Fruit fly (Drosophila melanogaster): ENCODE results near the gene CG17806.

Gene CG17806

dm6 chr3R:17807035-17807606 lies 4.1 kb upstream of the CG17806 start, which contains the start of gene CG17801:
Gene CG17801 (minus strand): TSS chr3R:17807085.
- TF ChIP-seq CG7045 (GFP tag; optimal IDR thresholded peaks at IDR 0.05) (no peak), pad (GFP tag; optimal IDR thresholded peaks at IDR 0.05) (peak; percentile 3), CG14711 (tag; optimal IDR thresholded peaks at IDR 0.05) (no peak), bab1 (GFP tag; optimal IDR thresholded peaks at IDR 0.05) (peak; percentile 6), ovo (GFP tag; optimal IDR thresholded peaks at IDR 0.05) (peak; percentile 7)

DNA sequence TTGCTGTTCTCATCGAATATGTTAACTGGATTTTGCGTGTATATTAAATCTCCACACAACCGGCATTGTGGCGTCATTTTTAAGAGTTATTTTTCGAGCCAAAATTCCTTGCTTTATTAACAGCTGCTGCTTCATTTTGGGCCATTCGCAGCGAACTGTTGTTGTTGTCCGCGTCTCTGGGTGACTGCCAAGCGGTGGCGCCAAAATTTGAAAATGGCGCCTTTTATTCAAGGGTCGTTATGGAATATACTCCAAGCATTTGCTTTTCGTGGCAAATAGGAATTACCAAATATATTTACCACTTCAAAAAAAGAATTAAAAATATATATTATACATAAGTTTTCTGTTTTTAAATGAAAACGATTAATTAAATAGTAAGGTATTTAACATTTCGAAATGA lies 2.0 kb upstream of the CG17806 start, which contains the start of gene Nnk:
Gene Nnk, minus strand, starts transcription at position 158 of the 400 bp plus-strand sequence.
- TF ChIP-seq cnc (optimal IDR thresholded peaks at IDR 0.05): no peak
- TF ChIP-seq CG12768 (GFP tag; optimal IDR thresholded peaks at IDR 0.05): no peak
- no peak for TF ChIP-seq Clk (GFP tag; optimal IDR thresholded peaks at IDR 0.05)
- no peak for TF ChIP-seq CG5204 (GFP tag; optimal IDR thresholded peaks at IDR 0.05)
- TF ChIP-seq cic (GFP tag; optimal IDR thresholded peaks at IDR 0.05): no peak
- TF ChIP-seq Mnt (GFP tag; optimal IDR thresholded peaks at IDR 0.05): no peak
- no peak for TF ChIP-seq bab1 (GFP tag; optimal IDR thresholded peaks at IDR 0.05)
- TF ChIP-seq CG7045 (GFP tag; optimal IDR thresholded peaks at IDR 0.05): no peak
- TF ChIP-seq CG33017 (tag; optimal IDR thresholded peaks at IDR 0.05): no peak
- TF ChIP-seq ovo (GFP tag; optimal IDR thresholded peaks at IDR 0.05): no peak
- no peak for TF ChIP-seq CG11617 (GFP tag; optimal IDR thresholded peaks at IDR 0.05)
- TF ChIP-seq CG1620 (GFP tag; optimal IDR thresholded peaks at IDR 0.05): no peak
- TF ChIP-seq Hr96 (GFP tag; optimal IDR thresholded peaks at IDR 0.05): no peak
- no peak for TF ChIP-seq pad (GFP tag; optimal IDR thresholded peaks at IDR 0.05)
- no peak for TF ChIP-seq toe (GFP tag; optimal IDR thresholded peaks at IDR 0.05)
- TF ChIP-seq tj (GFP tag; optimal IDR thresholded peaks at IDR 0.05): no peak
- no peak for TF ChIP-seq kay (GFP tag; ENCODE audit: borderline replicate concordance)
- TF ChIP-seq CG14711 (tag; optimal IDR thresholded peaks at IDR 0.05): no peak
- TF ChIP-seq CG7101 (tag; optimal IDR thresholded peaks at IDR 0.05): no peak
- TF ChIP-seq Crg-1 (GFP tag; optimal IDR thresholded peaks at IDR 0.05): no peak

dm6 chr3R:17801264-17801663 lies 1.8 kb downstream of the CG17806 start, which contains the start of gene CG17803:
Gene CG17803 (minus strand): TSS chr3R:17801512.
- TF ChIP-seq CG12768 (GFP tag; optimal IDR thresholded peaks at IDR 0.05) (no peak), Mnt (GFP tag; optimal IDR thresholded peaks at IDR 0.05) (no peak), Crg-1 (GFP tag; optimal IDR thresholded peaks at IDR 0.05) (no peak), CG11617 (GFP tag; optimal IDR thresholded peaks at IDR 0.05) (no peak), CG7101 (tag; optimal IDR thresholded peaks at IDR 0.05) (no peak), cnc (optimal IDR thresholded peaks at IDR 0.05) (no peak), toe (GFP tag; optimal IDR thresholded peaks at IDR 0.05) (no peak), CG7045 (GFP tag; optimal IDR thresholded peaks at IDR 0.05) (no peak), tj (GFP tag; optimal IDR thresholded peaks at IDR 0.05) (no peak), cic (GFP tag; optimal IDR thresholded peaks at IDR 0.05) (no peak), CG33017 (tag; optimal IDR thresholded peaks at IDR 0.05) (no peak), Hr96 (GFP tag; optimal IDR thresholded peaks at IDR 0.05) (no peak), CG14711 (tag; optimal IDR thresholded peaks at IDR 0.05) (no peak), kay (GFP tag; ENCODE audit: borderline replicate concordance) (no peak), bab1 (GFP tag; optimal IDR thresholded peaks at IDR 0.05) (no peak), ovo (GFP tag; optimal IDR thresholded peaks at IDR 0.05) (no peak), pad (GFP tag; optimal IDR thresholded peaks at IDR 0.05) (no peak)

DNA sequence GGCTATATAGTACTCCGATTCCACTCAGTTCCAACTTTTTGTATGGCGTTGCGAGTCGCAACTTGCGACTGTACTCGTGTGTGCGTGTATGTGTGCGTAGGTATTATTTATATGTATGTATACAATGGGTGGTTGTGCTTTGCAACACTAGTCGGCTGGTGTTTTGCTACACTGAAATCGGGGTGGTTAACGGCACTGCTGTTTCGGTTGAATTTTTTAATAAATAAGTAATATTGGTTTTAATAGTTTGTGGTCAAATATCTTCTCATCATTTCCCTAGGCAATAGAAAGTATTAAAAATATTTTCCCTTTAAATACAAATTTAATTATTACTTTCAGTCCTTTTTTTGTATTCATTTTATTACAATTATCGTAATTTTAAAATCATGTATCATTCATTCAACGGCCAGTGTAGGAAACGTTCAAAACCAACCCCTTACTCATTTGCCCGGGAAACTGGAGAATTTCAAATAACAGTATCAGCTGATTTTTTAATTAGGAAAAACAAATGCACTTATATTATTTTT lies 4.8 kb downstream of the CG17806 start, which contains the start of gene CG7379:
Gene CG7379, minus strand, starts transcription at position 94 of the 527 bp plus-strand sequence.
- TF ChIP-seq kay (GFP tag; ENCODE audit: borderline replicate concordance) (peak; percentile 97), Clk (GFP tag; optimal IDR thresholded peaks at IDR 0.05) (peak; percentile 95), bab1 (GFP tag; optimal IDR thresholded peaks at IDR 0.05) (peak; percentile 39), cic (GFP tag; optimal IDR thresholded peaks at IDR 0.05) (peak; percentile 80), ovo (GFP tag; optimal IDR thresholded peaks at IDR 0.05) (peak; percentile 97), CG11617 (GFP tag; optimal IDR thresholded peaks at IDR 0.05) (peak; percentile 85), CG14711 (tag; optimal IDR thresholded peaks at IDR 0.05) (peak; percentile 84), tj (GFP tag; optimal IDR thresholded peaks at IDR 0.05) (peak; percentile 36), Crg-1 (GFP tag; optimal IDR thresholded peaks at IDR 0.05) (peak; percentile 99), Hr96 (GFP tag; optimal IDR thresholded peaks at IDR 0.05) (peak; percentile 88), CG1620 (GFP tag; optimal IDR thresholded peaks at IDR 0.05) (peak; percentile 99), toe (GFP tag; optimal IDR thresholded peaks at IDR 0.05) (peak; percentile 93), CG7045 (GFP tag; optimal IDR thresholded peaks at IDR 0.05) (peak; percentile 92), pad (GFP tag; optimal IDR thresholded peaks at IDR 0.05) (peak; percentile 94), CG7101 (tag; optimal IDR thresholded peaks at IDR 0.05) (peak; percentile 93), CG33017 (tag; optimal IDR thresholded peaks at IDR 0.05) (peak; percentile 81), cnc (optimal IDR thresholded peaks at IDR 0.05) (no peak), Mnt (GFP tag; optimal IDR thresholded peaks at IDR 0.05) (peak; percentile 93), CG12768 (GFP tag; optimal IDR thresholded peaks at IDR 0.05) (peak; percentile 97), CG5204 (GFP tag; optimal IDR thresholded peaks at IDR 0.05) (peak; percentile 92)

DNA sequence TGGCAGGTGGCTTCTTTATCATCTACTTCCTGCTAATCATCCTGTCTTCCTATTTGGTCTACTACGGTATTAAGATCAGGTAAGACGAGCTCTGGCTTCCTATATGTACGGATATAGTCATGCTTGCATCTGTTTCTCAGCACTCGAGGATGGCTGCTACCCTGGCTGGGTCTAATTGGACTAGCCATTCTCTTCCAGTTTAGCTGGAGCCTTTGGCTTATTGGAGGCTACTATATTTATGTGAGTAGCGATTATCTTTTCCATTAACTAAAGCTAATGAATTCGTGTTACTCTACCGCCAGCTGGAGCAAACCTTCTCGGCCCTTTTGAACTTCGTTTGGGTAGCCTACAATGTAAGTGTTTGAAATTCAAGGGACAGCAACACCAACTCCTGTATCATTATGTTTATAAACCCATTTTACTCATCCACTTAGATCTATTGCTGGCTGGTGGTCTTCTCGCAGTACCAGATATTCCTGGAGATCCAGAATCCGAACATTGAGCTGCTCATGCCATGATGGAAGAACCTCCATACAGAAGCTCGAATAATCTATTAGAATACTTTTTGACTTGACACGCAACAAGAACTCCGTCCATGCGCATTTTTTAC lies 7.4 kb downstream of the CG17806 start:
- TF ChIP-seq CG5204 (GFP tag; optimal IDR thresholded peaks at IDR 0.05) (no peak), CG33017 (tag; optimal IDR thresholded peaks at IDR 0.05) (no peak), cnc (optimal IDR thresholded peaks at IDR 0.05) (no peak), CG7045 (GFP tag; optimal IDR thresholded peaks at IDR 0.05) (no peak), tj (GFP tag; optimal IDR thresholded peaks at IDR 0.05) (no peak), toe (GFP tag; optimal IDR thresholded peaks at IDR 0.05) (no peak), Crg-1 (GFP tag; optimal IDR thresholded peaks at IDR 0.05) (no peak), CG12768 (GFP tag; optimal IDR thresholded peaks at IDR 0.05) (no peak), ovo (GFP tag; optimal IDR thresholded peaks at IDR 0.05) (no peak), CG14711 (tag; optimal IDR thresholded peaks at IDR 0.05) (no peak), Mnt (GFP tag; optimal IDR thresholded peaks at IDR 0.05) (no peak), pad (GFP tag; optimal IDR thresholded peaks at IDR 0.05) (no peak), CG7101 (tag; optimal IDR thresholded peaks at IDR 0.05) (no peak), cic (GFP tag; optimal IDR thresholded peaks at IDR 0.05) (no peak), CG11617 (GFP tag; optimal IDR thresholded peaks at IDR 0.05) (no peak), Clk (GFP tag; optimal IDR thresholded peaks at IDR 0.05) (no peak), Hr96 (GFP tag; optimal IDR thresholded peaks at IDR 0.05) (no peak), kay (GFP tag; ENCODE audit: borderline replicate concordance) (no peak)

All from whole organism, adult.